Worm (Caenorhabditis elegans): ENCODE results near the gene hot-7.

hot-7 gene

DNA sequence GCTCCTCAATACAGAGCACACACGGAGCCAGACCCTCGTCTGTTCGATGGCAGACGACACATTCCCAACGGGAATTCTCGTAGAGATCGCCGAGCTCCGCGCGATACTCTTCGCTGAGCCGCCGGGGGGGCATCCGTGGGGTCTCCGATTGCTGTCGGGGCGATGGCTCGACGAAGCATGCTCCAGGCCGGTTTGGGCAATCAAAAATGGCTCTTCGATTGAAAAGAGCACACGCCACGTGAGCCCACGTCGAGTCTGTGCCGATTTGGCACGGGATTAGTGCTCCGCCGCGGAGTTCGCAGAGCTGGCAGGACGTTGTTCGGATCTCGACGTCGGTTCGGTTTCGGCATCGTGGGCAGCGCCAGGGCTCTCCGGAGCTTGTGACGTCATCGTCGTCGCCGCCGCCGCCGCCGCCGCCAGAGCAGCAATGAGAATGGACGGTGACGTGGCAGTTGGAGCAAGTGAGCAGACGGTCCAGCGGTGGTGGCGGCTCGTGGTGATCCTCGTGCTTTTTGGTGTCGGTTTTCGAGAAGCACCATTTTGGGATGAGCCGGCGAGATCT, 26.1 kb downstream of the hot-7 start:
- TF ChIP-seq elt-3 (tag; optimal IDR thresholded peaks at IDR 0.05): no peak
- TF ChIP-seq ham-2 (GFP tag; optimal IDR thresholded peaks at IDR 0.05): peak; percentile 13

- TF ChIP-seq lin-32 (GFP tag; optimal IDR thresholded peaks at IDR 0.05) (no peak), flh-1 (GFP tag; optimal IDR thresholded peaks at IDR 0.05) (no peak), mab-5 (tag; optimal IDR thresholded peaks at IDR 0.05) (no peak), ces-1 (GFP tag; optimal IDR thresholded peaks at IDR 0.05) (no peak), lsy-2 (tag; optimal IDR thresholded peaks at IDR 0.05) (no peak), nhr-12 (tag; optimal IDR thresholded peaks at IDR 0.05) (no peak), drap-1 (GFP tag; optimal IDR thresholded peaks at IDR 0.05) (no peak), ztf-11 (tag; optimal IDR thresholded peaks at IDR 0.05) (no peak), blmp-1 (tag; optimal IDR thresholded peaks at IDR 0.05) (no peak), lin-13 (tag; optimal IDR thresholded peaks at IDR 0.05) (no peak), nhr-76 (tag; optimal IDR thresholded peaks at IDR 0.05) (no peak), hlh-1 (tag; optimal IDR thresholded peaks at IDR 0.05) (no peak), snpc-4 (tag; optimal IDR thresholded peaks at IDR 0.05) (no peak), unc-62 (GFP tag; optimal IDR thresholded peaks at IDR 0.05) (no peak), cnd-1 (tag; optimal IDR thresholded peaks at IDR 0.05) (no peak), nhr-2 (tag; optimal IDR thresholded peaks at IDR 0.05) (no peak), ceh-83 (GFP tag; optimal IDR thresholded peaks at IDR 0.05) (no peak)
These were observed 28.7 kb downstream of the hot-7 start for ce11 chrII:14239924-14240323.

DNA sequence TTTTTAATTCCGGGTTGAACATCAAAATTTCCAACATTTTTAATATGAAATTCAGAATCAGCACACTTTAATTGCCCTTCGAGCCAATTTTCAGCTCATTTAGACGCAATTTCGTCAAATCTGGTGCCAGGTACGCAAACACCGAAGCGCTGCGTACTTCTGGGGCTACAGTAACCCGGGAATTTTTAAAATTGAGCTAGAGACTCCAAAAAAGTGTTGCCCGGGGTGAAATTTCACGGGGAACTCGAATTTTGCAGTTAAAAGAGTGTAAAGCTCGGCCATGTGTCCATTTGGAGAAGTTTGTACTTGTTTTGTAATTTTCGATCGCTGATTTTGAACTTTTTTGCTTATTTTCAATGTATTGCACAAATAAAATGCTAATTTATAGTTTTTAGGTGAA, 31.0 kb downstream of the hot-7 start:
- TF ChIP-seq lsy-2 (tag; optimal IDR thresholded peaks at IDR 0.05) (peak; percentile 29), nhr-2 (tag; optimal IDR thresholded peaks at IDR 0.05) (no peak), nhr-237 (tag; optimal IDR thresholded peaks at IDR 0.05) (no peak), mab-5 (tag; optimal IDR thresholded peaks at IDR 0.05) (no peak), lin-13 (tag; optimal IDR thresholded peaks at IDR 0.05) (no peak), tbx-8 (GFP tag; optimal IDR thresholded peaks at IDR 0.05) (no peak)

DNA sequence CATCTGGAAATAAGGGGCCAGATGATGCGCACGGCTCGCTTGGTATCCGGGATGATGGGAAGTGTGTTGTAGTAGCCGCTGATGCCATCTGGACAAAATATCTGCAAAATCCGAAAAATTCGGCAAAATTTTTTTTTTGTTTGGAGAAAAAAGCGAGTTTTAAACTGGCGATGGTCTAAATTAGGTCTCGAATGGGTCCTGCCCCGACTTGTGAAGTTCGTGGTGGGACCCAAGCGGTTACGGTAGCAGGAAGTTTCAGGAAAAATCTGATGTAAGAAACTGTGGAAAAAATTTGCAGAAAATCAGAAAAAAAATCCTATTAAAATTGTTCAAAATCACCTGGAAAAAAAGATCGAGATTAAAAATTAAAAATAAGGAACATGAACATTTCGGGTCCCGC, 32.3 kb downstream of the hot-7 start, which contains the start of gene jmjd-2:
TSS of gene jmjd-2 (minus strand) at position 101 of the 400 bp plus-strand sequence.
- TF ChIP-seq mep-1 (tag; optimal IDR thresholded peaks at IDR 0.05) (no peak), unc-39 (tag; optimal IDR thresholded peaks at IDR 0.05) (no peak), unc-62 (GFP tag; optimal IDR thresholded peaks at IDR 0.05) (no peak), nhr-28 (tag; optimal IDR thresholded peaks at IDR 0.05) (no peak), nhr-12 (tag; optimal IDR thresholded peaks at IDR 0.05) (no peak), ham-2 (GFP tag; optimal IDR thresholded peaks at IDR 0.05) (no peak), nhr-76 (tag; optimal IDR thresholded peaks at IDR 0.05) (no peak), zip-8 (tag; optimal IDR thresholded peaks at IDR 0.05) (no peak), blmp-1 (tag; optimal IDR thresholded peaks at IDR 0.05) (no peak), ceh-43 (GFP tag; optimal IDR thresholded peaks at IDR 0.05) (no peak), nhr-2 (tag; optimal IDR thresholded peaks at IDR 0.05) (no peak), sem-2 (GFP tag; optimal IDR thresholded peaks at IDR 0.05) (no peak), M03D4.4 (tag; optimal IDR thresholded peaks at IDR 0.05) (no peak), lsy-2 (tag; optimal IDR thresholded peaks at IDR 0.05) (no peak), mab-5 (tag; optimal IDR thresholded peaks at IDR 0.05) (no peak), snpc-4 (tag; optimal IDR thresholded peaks at IDR 0.05) (no peak), hlh-1 (tag; optimal IDR thresholded peaks at IDR 0.05) (no peak)

- TF ChIP-seq flh-1 (GFP tag; optimal IDR thresholded peaks at IDR 0.05) (no peak), nhr-2 (tag; optimal IDR thresholded peaks at IDR 0.05) (no peak), tbx-8 (GFP tag; optimal IDR thresholded peaks at IDR 0.05) (no peak), ztf-11 (tag; optimal IDR thresholded peaks at IDR 0.05) (no peak), nhr-76 (tag; optimal IDR thresholded peaks at IDR 0.05) (no peak), nhr-12 (tag; optimal IDR thresholded peaks at IDR 0.05) (no peak), elt-1 (tag; optimal IDR thresholded peaks at IDR 0.05; ENCODE audit: borderline replicate concordance, insufficient read depth) (no peak), zip-8 (tag; optimal IDR thresholded peaks at IDR 0.05) (no peak), hlh-1 (tag; optimal IDR thresholded peaks at IDR 0.05) (peak; percentile 35), nhr-237 (tag; optimal IDR thresholded peaks at IDR 0.05) (no peak), blmp-1 (tag; optimal IDR thresholded peaks at IDR 0.05) (peak; percentile 56), ces-1 (GFP tag; optimal IDR thresholded peaks at IDR 0.05) (peak; percentile 53), cnd-1 (tag; optimal IDR thresholded peaks at IDR 0.05) (no peak), pha-4 (tag; optimal IDR thresholded peaks at IDR 0.05) (peak; percentile 42), lsy-2 (tag; optimal IDR thresholded peaks at IDR 0.05) (peak; percentile 57), mep-1 (tag; optimal IDR thresholded peaks at IDR 0.05) (peak; percentile 5), unc-62 (GFP tag; optimal IDR thresholded peaks at IDR 0.05) (peak; percentile 19), sptf-1 (tag; optimal IDR thresholded peaks at IDR 0.05) (peak; percentile 36), mls-2 (tag; optimal IDR thresholded peaks at IDR 0.05) (no peak), snpc-4 (tag; optimal IDR thresholded peaks at IDR 0.05) (no peak)
These were observed 33.4 kb downstream of the hot-7 start for ce11 chrII:14244457-14245254.

Measured in whole organism, mixed stage, embryonic.